Worm (Caenorhabditis elegans) whole organism, L4 larva: Measurements from ENCODE around the gene somi-1.

ENCODE experiments used
- F49E8.2 ChIP-seq: sonication (generic microtip); optimal IDR thresholded peaks from 2 replicates; lab custom pipeline; 2016; ENCODE audit warnings: missing compliant biosample characterization, mild to moderate bottlenecking, missing genetic modification characterization, borderline replicate concordance
- T26A8.4 ChIP-seq: fragments of 200-800 bp; sonication (Bioruptor generic); IDR thresholded peaks from 2 replicates; pipeline ENCODE4 v1.3.6; 2022; ENCODE audit warnings: missing genetic modification characterization, missing compliant biosample characterization
- Y48G9A.11 ChIP-seq: fragments of 200-800 bp; sonication (Bioruptor generic); IDR thresholded peaks from 2 replicates; pipeline ENCODE4 v1.3.6; 2022; ENCODE audit warnings: missing genetic modification reagents, missing genetic modification characterization, missing compliant biosample characterization
- Y75B8A.6 ChIP-seq: fragments of 200-800 bp; sonication (Bioruptor generic); IDR thresholded peaks from 2 replicates; pipeline ENCODE4 v1.3.6; 2022; ENCODE audit warnings: missing genetic modification reagents, missing genetic modification characterization, missing compliant biosample characterization
- aha-1 ChIP-seq: fragments of 150-350 bp; peaks from one replicate; lab custom pipeline; 2014; ENCODE audit warnings: missing biosample characterization, missing genetic modification characterization
- arid-1 ChIP-seq: fragments of 200-800 bp; sonication (Bioruptor generic); conservative IDR thresholded peaks from 2 replicates; pipeline ENCODE4 v1.3.6; 2022; ENCODE audit warnings: missing genetic modification reagents, missing genetic modification characterization, missing compliant biosample characterization
- ceh-62 ChIP-seq: sonication (generic microtip); optimal IDR thresholded peaks from 2 replicates; lab custom pipeline; 2017; ENCODE audit warnings: missing biosample characterization, missing genetic modification characterization
- ces-1 ChIP-seq: fragments of 150-350 bp; sonication (generic microtip); optimal IDR thresholded peaks from 4 replicates; lab custom pipeline; 2014; ENCODE audit warnings: missing biosample characterization, missing genetic modification reagents, missing genetic modification characterization
- cey-2 ChIP-seq: sonication (generic microtip); optimal IDR thresholded peaks from 3 replicates; lab custom pipeline; 2017; ENCODE audit warnings: missing genetic modification characterization, mild to moderate bottlenecking, missing compliant biosample characterization, antibody characterized with exemption, borderline replicate concordance; ENCODE audit not compliant: insufficient read depth
- ctbp-1 ChIP-seq: fragments of 200-800 bp; sonication (Bioruptor generic); IDR thresholded peaks from 2 replicates; pipeline ENCODE4 v1.3.6; 2022; ENCODE audit warnings: missing genetic modification reagents, missing genetic modification characterization, missing compliant biosample characterization
- daf-12 ChIP-seq: fragments of 150-350 bp; optimal IDR thresholded peaks from 2 replicates; lab custom pipeline; 2014; ENCODE audit warnings: missing biosample characterization, missing genetic modification reagents, missing genetic modification characterization
- daf-16 ChIP-seq, 3 experiments: sonication (generic microtip); optimal IDR thresholded peaks; 2 replicates each; lab custom pipeline; 2016 to 2017; ENCODE audit warnings: missing genetic modification characterization in 3 of 3, missing genetic modification reagents in 3 of 3, mild to moderate bottlenecking in 2 of 3, missing compliant biosample characterization in 2 of 3, missing biosample characterization in 1 of 3, moderate library complexity in 1 of 3
- daf-19 ChIP-seq: fragments of 200-800 bp; sonication (Bioruptor generic); conservative IDR thresholded peaks from 2 replicates; pipeline ENCODE4 v1.3.6; 2022; ENCODE audit warnings: missing genetic modification characterization, missing compliant biosample characterization
- dmd-6 ChIP-seq: fragments of 200-800 bp; sonication (Bioruptor generic); IDR thresholded peaks from 2 replicates; pipeline ENCODE4 v1.3.6; 2022; ENCODE audit warnings: missing genetic modification reagents, missing genetic modification characterization, missing compliant biosample characterization
- duxl-1 ChIP-seq: sonication (generic microtip); optimal IDR thresholded peaks from 2 replicates; lab custom pipeline; 2016; ENCODE audit warnings: mild to moderate bottlenecking, missing genetic modification characterization, moderate library complexity, missing compliant biosample characterization; ENCODE audit not compliant: poor library complexity
- dve-1 ChIP-seq: sonication (generic microtip); optimal IDR thresholded peaks from 2 replicates; lab custom pipeline; 2017; ENCODE audit warnings: antibody characterized with exemption, mild to moderate bottlenecking, missing genetic modification characterization, missing compliant biosample characterization; ENCODE audit not compliant: insufficient read depth
- gei-8 ChIP-seq: fragments of 200-800 bp; sonication (Bioruptor generic); optimal IDR thresholded peaks from 2 replicates; lab custom pipeline; 2018; ENCODE audit warnings: mild to moderate bottlenecking, missing genetic modification characterization, missing compliant biosample characterization
- hif-1 ChIP-seq, 2 experiments: sonication (generic microtip); optimal IDR thresholded peaks; 2 replicates each; lab custom pipeline; 2016 to 2017; ENCODE audit warnings: missing compliant biosample characterization in 2 of 2, missing genetic modification characterization in 2 of 2, missing genetic modification reagents in 2 of 2, missing genotype in 2 of 2, mild to moderate bottlenecking in 1 of 2
- hlh-11 ChIP-seq: fragments of 200-800 bp; sonication (Bioruptor generic); optimal IDR thresholded peaks from 2 replicates; lab custom pipeline; 2018; ENCODE audit warnings: mild to moderate bottlenecking, missing genetic modification characterization, missing compliant biosample characterization
- hlh-30 ChIP-seq: sonication (generic microtip); optimal IDR thresholded peaks from 2 replicates; lab custom pipeline; 2017; ENCODE audit warnings: antibody characterized with exemption, mild to moderate bottlenecking, missing genetic modification characterization, missing compliant biosample characterization; ENCODE audit not compliant: insufficient read depth
- jun-1 ChIP-seq: fragments of 150-350 bp; optimal IDR thresholded peaks from 2 replicates; lab custom pipeline; 2014; ENCODE audit warnings: missing biosample characterization, missing genetic modification reagents, missing genetic modification characterization
- lin-38 ChIP-seq: fragments of 200-800 bp; sonication (Bioruptor generic); IDR thresholded peaks from 2 replicates; pipeline ENCODE4 v1.3.6; 2022; ENCODE audit warnings: missing genetic modification reagents, missing genetic modification characterization, missing compliant biosample characterization
- lsy-2 ChIP-seq, 2 experiments: fragments of 150-350 bp in 1 of 2; sonication (generic microtip) in 1 of 2; optimal IDR thresholded peaks; 2 replicates each; lab custom pipeline; 2014 to 2017; ENCODE audit warnings: missing biosample characterization in 2 of 2, missing genetic modification characterization in 2 of 2
- madf-9 ChIP-seq: fragments of 200-800 bp; sonication (Bioruptor generic); conservative IDR thresholded peaks from 2 replicates; pipeline ENCODE4 v1.3.6; 2022; ENCODE audit warnings: missing genetic modification reagents, missing genetic modification characterization, missing compliant biosample characterization
- mdl-1 ChIP-seq, 2 experiments: fragments of 150-350 bp in 1 of 2; sonication (generic microtip) in 1 of 2; optimal IDR thresholded peaks; 2 replicates each; lab custom pipeline; 2014 to 2017; ENCODE audit warnings: missing biosample characterization in 2 of 2, missing genetic modification characterization in 2 of 2
- mep-1 ChIP-seq: fragments of 150-350 bp; sonication (generic microtip); optimal IDR thresholded peaks from 3 replicates; lab custom pipeline; 2014; ENCODE audit warnings: missing biosample characterization, missing genetic modification characterization
- mxl-3 ChIP-seq: fragments of 200-800 bp; sonication (Bioruptor generic); optimal IDR thresholded peaks from 2 replicates; lab custom pipeline; 2018; ENCODE audit warnings: mild to moderate bottlenecking, missing genetic modification characterization, missing compliant biosample characterization
- nhr-10 ChIP-seq: fragments of 150-350 bp; optimal IDR thresholded peaks from 2 replicates; lab custom pipeline; 2014; ENCODE audit warnings: missing biosample characterization, missing genetic modification characterization
- nhr-102 ChIP-seq: sonication (generic microtip); optimal IDR thresholded peaks from 2 replicates; lab custom pipeline; 2016; ENCODE audit warnings: mild to moderate bottlenecking, missing genetic modification characterization, moderate library complexity, missing compliant biosample characterization
- nhr-11 ChIP-seq: fragments of 150-350 bp; optimal IDR thresholded peaks from 2 replicates; lab custom pipeline; 2014; ENCODE audit warnings: missing biosample characterization, missing genetic modification characterization
- nhr-25 ChIP-seq: sonication (generic microtip); optimal IDR thresholded peaks from 2 replicates; lab custom pipeline; 2017; ENCODE audit warnings: missing genetic modification characterization, mild to moderate bottlenecking, missing compliant biosample characterization, antibody characterized with exemption, moderate library complexity, borderline replicate concordance; ENCODE audit not compliant: insufficient read depth
- nhr-28 ChIP-seq: fragments of 150-350 bp; optimal IDR thresholded peaks from 2 replicates; lab custom pipeline; 2014; ENCODE audit warnings: missing biosample characterization, missing genetic modification characterization
- nhr-48 ChIP-seq: sonication (generic microtip); optimal IDR thresholded peaks from 2 replicates; lab custom pipeline; 2016; ENCODE audit warnings: mild to moderate bottlenecking, missing genetic modification characterization, missing compliant biosample characterization
- nhr-6 ChIP-seq: fragments of 150-350 bp; optimal IDR thresholded peaks from 2 replicates; lab custom pipeline; 2014; ENCODE audit warnings: missing biosample characterization, missing genetic modification characterization
- pqm-1 ChIP-seq: sonication (generic microtip); optimal IDR thresholded peaks from 2 replicates; lab custom pipeline; 2017; ENCODE audit warnings: missing biosample characterization, missing genetic modification characterization
- rbr-2 ChIP-seq: sonication (generic microtip); optimal IDR thresholded peaks from 2 replicates; lab custom pipeline; 2016; ENCODE audit warnings: missing genotype, missing genetic modification characterization, missing compliant biosample characterization
- saeg-2 ChIP-seq: fragments of 200-800 bp; sonication (Bioruptor generic); IDR thresholded peaks from 2 replicates; pipeline ENCODE4 v1.3.6; 2022; ENCODE audit warnings: missing genetic modification reagents, missing genetic modification characterization, missing compliant biosample characterization
- vab-7 ChIP-seq: fragments of 200-800 bp; sonication (Bioruptor generic); IDR thresholded peaks from 2 replicates; pipeline ENCODE4 v1.3.6; 2022; ENCODE audit warnings: missing genetic modification reagents, missing genetic modification characterization, missing compliant biosample characterization
- zag-1 ChIP-seq: fragments of 150-350 bp; optimal IDR thresholded peaks from 2 replicates; lab custom pipeline; 2014; ENCODE audit warnings: missing biosample characterization, missing genetic modification characterization
- zfp-3 ChIP-seq: fragments of 200-800 bp; sonication (Bioruptor generic); conservative IDR thresholded peaks from 2 replicates; pipeline ENCODE4 v1.3.6; 2022; ENCODE audit warnings: missing genetic modification reagents, missing genetic modification characterization, missing compliant biosample characterization
- ztf-7 ChIP-seq: fragments of 150-350 bp; optimal IDR thresholded peaks from 2 replicates; lab custom pipeline; 2014; ENCODE audit warnings: missing biosample characterization, missing genetic modification characterization

somi-1 gene

ce11 chrV:13387472-13387871 is 3.7 kb downstream of the somi-1 start:
- TF ChIP-seq F49E8.2 (tag; lab: Kevin White, UChicago): no peak
- peak; percentile 94 for TF ChIP-seq aha-1 (tag; lab: Kevin White, UChicago)

DNA sequence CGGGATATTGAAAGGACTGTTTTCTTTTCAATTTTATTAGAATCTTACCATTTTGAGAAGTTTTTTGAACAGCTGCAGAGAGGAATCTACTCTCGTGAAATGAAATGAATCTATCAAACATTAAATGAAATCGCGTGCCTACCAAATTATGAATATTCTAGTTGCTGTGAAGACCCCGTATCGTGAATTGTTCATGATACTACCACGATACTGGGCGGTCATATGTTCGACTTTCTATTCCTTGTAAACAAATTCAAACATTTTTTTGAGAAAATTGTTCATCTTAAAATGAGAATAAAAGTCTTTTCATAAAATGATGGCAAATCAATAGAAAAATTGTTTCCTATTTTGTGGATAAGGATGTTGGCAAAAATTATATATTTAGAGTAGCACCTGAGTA is 5.4 kb downstream of the somi-1 start, which contains the start of gene gcy-34:
gcy-34 (minus strand) TSS at position 101 of the 400 bp plus-strand sequence.
- no peak for TF ChIP-seq saeg-2 (GFP tag; lab: Robert Waterston, UW)
- TF ChIP-seq ztf-7 (tag; lab: Kevin White, UChicago): no peak
- TF ChIP-seq nhr-6: no peak
- TF ChIP-seq cey-2 (tag; lab: Kevin White, UChicago): no peak
- no peak for TF ChIP-seq mdl-1 (tag; optimal IDR thresholded peaks at IDR 0.05; lab: Kevin White, UChicago)
- no peak for TF ChIP-seq nhr-48 (tag; lab: Kevin White, UChicago)
- no peak for TF ChIP-seq rbr-2
- TF ChIP-seq nhr-11 (tag; lab: Kevin White, UChicago): no peak
- TF ChIP-seq hif-1 (tag; optimal IDR thresholded peaks at IDR 0.05; lab: Kevin White, UChicago): no peak
- TF ChIP-seq vab-7 (GFP tag; lab: Robert Waterston, UW): no peak
- TF ChIP-seq ceh-62 (tag; lab: Kevin White, UChicago): no peak
- no peak for TF ChIP-seq jun-1 (tag; lab: Kevin White, UChicago)
- no peak for TF ChIP-seq lin-38 (GFP tag; lab: Robert Waterston, UW)
- TF ChIP-seq ces-1 (GFP tag; lab: Kevin White, UChicago): no peak
- TF ChIP-seq pqm-1 (tag; lab: Kevin White, UChicago): no peak
- no peak for TF ChIP-seq madf-9 (GFP tag; lab: Robert Waterston, UW)
- no peak for TF ChIP-seq ctbp-1 (GFP tag; lab: Robert Waterston, UW)
- TF ChIP-seq daf-12 (tag; lab: Kevin White, UChicago): no peak
- TF ChIP-seq Y48G9A.11 (GFP tag; lab: Robert Waterston, UW): no peak
- no peak for TF ChIP-seq daf-16 (GFP tag; optimal IDR thresholded peaks at IDR 0.05; lab: Kevin White, UChicago)
- no peak for TF ChIP-seq daf-16 (tag; optimal IDR thresholded peaks at IDR 0.05; lab: Kevin White, UChicago)

DNA sequence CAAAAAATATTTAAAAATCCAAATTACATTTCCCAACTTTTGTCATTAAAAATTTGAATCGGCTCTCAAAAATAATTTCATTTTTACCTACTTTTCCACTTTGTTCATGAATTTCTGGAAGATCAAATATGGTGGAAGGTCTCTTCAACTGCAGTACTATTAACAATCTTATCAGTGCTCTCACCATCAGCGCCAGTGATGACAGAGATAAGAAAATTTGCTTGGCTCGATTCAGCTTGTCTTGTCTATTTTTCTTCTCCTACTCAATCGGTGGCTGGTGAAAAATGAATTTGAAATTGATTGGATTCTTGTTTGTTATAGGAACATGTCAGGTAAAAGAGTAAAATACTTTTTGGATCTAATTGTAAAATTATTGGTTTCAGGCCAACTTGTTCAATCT is 10.2 kb downstream of the somi-1 start, which contains the start of gene cpz-2:
cpz-2 (plus strand) TSS at position 210 of the 400 bp plus-strand sequence.
- TF ChIP-seq hlh-11 (tag; lab: Kevin White, UChicago) (peak; percentile 24), nhr-28 (tag; lab: Kevin White, UChicago) (peak; percentile 38), pqm-1 (tag; lab: Kevin White, UChicago) (peak; percentile 60), daf-16 (GFP tag; optimal IDR thresholded peaks at IDR 0.05; lab: Kevin White, UChicago) (no peak), daf-16 (tag; optimal IDR thresholded peaks at IDR 0.05; lab: Kevin White, UChicago) (peak; percentile 57), T26A8.4 (GFP tag; lab: Robert Waterston, UW) (no peak), nhr-6 (peak; percentile 46), F49E8.2 (tag; lab: Kevin White, UChicago) (no peak), zfp-3 (no peak), daf-19 (no peak), dve-1 (tag; lab: Kevin White, UChicago) (peak; percentile 60)

DNA sequence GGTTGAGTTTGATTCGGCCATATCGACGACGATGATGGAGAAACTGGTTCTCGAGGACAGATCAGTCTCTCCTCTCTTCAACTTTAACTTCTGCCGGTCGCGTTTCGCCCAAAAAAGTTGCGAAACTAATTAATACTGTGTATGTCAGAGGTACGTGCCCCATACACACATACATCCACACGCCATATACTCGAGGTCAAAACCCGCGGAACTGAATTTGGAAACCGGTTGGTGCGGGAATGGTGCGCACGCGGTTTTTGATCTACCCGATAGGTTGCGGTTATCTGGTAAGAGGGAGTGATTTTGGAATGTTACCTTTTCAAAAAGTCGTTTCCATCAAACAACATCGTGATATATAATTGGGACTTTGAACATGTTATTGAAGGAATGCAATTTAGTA is 11.0 kb downstream of the somi-1 start, which contains the start of gene ifbp-1:
ifbp-1 (minus strand) TSS at position 85 of the 400 bp plus-strand sequence.
- TF ChIP-seq aha-1 (tag; lab: Kevin White, UChicago): peak; percentile 29
- TF ChIP-seq gei-8 (GFP tag; lab: Kevin White, UChicago): no peak
- TF ChIP-seq mep-1 (tag; lab: Kevin White, UChicago): peak; percentile 64
- no peak for TF ChIP-seq duxl-1 (tag; lab: Kevin White, UChicago)
- TF ChIP-seq zag-1 (tag; lab: Kevin White, UChicago): no peak
- peak; percentile 79 for TF ChIP-seq nhr-25
- peak; percentile 43 for TF ChIP-seq dve-1 (tag; lab: Kevin White, UChicago)
- TF ChIP-seq lsy-2 (tag; optimal IDR thresholded peaks at IDR 0.05; lab: Kevin White, UChicago): peak; percentile 22 to 34
- no peak for TF ChIP-seq lin-38 (GFP tag; lab: Robert Waterston, UW)
- peak; percentile 24; the same call in 1 of the 2 replicates for TF ChIP-seq dmd-6 (GFP tag; lab: Robert Waterston, UW)
- no peak for TF ChIP-seq daf-19
- TF ChIP-seq arid-1 (GFP tag; lab: Robert Waterston, UW): no peak
- peak in 1 of 2 experiments; percentile 76 for TF ChIP-seq mdl-1 (tag; optimal IDR thresholded peaks at IDR 0.05; lab: Kevin White, UChicago)
- peak; percentile 73 for TF ChIP-seq cey-2 (tag; lab: Kevin White, UChicago)
- no peak for TF ChIP-seq Y75B8A.6 (GFP tag; lab: Robert Waterston, UW)
- peak; percentile 14 for TF ChIP-seq nhr-10
- TF ChIP-seq nhr-102 (tag; lab: Kevin White, UChicago): no peak
- TF ChIP-seq hlh-11 (tag; lab: Kevin White, UChicago): peak; percentile 67
- TF ChIP-seq mxl-3 (GFP tag; lab: Kevin White, UChicago): peak; percentile 85
- peak; percentile 85 for TF ChIP-seq nhr-28 (tag; lab: Kevin White, UChicago)
- TF ChIP-seq hlh-30: peak; percentile 74
- TF ChIP-seq nhr-11 (tag; lab: Kevin White, UChicago): no peak
